Fruit fly (Drosophila melanogaster): ENCODE results near the gene CG14005.

Gene CG14005

dm6 chr2L:5801926-5802325, at the start of gene CG14005, which contains the start of gene CG7239:
TSS of gene CG14005 (minus strand) at chr2L:5801975.
TSS of gene CG7239 (plus strand) at chr2L:5802220.
- TF ChIP-seq Pif1B (GFP tag; optimal IDR thresholded peaks at IDR 0.05) (no peak), CG17806 (tag; optimal IDR thresholded peaks at IDR 0.05) (no peak), Snoo (tag; optimal IDR thresholded peaks at IDR 0.05) (no peak), CG10348 (GFP tag; IDR thresholded peaks at IDR 0.05) (no peak)

dm6 chr2L:5823704-5824103, 21.9 kb upstream of the CG14005 start, which contains the start of gene TrissinR:
TSS of gene TrissinR (plus strand) at chr2L:5824004.
- no peak; the same call in 2 of the 3 replicates for TF ChIP-seq fd96Ca (GFP tag; IDR thresholded peaks at IDR 0.05)
- TF ChIP-seq CG12605 (GFP tag; IDR thresholded peaks at IDR 0.05), result no peak
- TF ChIP-seq CG8301 (tag; optimal IDR thresholded peaks at IDR 0.05), result no peak
- TF ChIP-seq EcR (GFP tag; optimal IDR thresholded peaks at IDR 0.05), result no peak
- no peak for TF ChIP-seq rn (GFP tag; IDR thresholded peaks at IDR 0.05)
- no peak for TF ChIP-seq CG10348 (GFP tag; IDR thresholded peaks at IDR 0.05)
- no peak for TF ChIP-seq CG17806 (tag; optimal IDR thresholded peaks at IDR 0.05)
- no peak for TF ChIP-seq CG14655 (GFP tag; optimal IDR thresholded peaks at IDR 0.05)

- TF ChIP-seq CG14655 (GFP tag; optimal IDR thresholded peaks at IDR 0.05) (no peak), CG34367 (tag; optimal IDR thresholded peaks at IDR 0.05) (no peak), CG13204 (GFP tag; optimal IDR thresholded peaks at IDR 0.05) (no peak), fd96Ca (GFP tag; IDR thresholded peaks at IDR 0.05) (no peak), D1 (tag; optimal IDR thresholded peaks at IDR 0.05) (no peak), Ets98B (GFP tag; IDR thresholded peaks at IDR 0.05) (no peak), CG4496 (GFP tag; IDR thresholded peaks at IDR 0.05) (no peak), CG32121 (GFP tag; IDR thresholded peaks at IDR 0.05) (no peak), EcR (GFP tag; optimal IDR thresholded peaks at IDR 0.05) (no peak), Snoo (tag; optimal IDR thresholded peaks at IDR 0.05) (no peak), gl (tag; optimal IDR thresholded peaks at IDR 0.05) (no peak), CG8301 (tag; optimal IDR thresholded peaks at IDR 0.05) (no peak), CG10348 (GFP tag; IDR thresholded peaks at IDR 0.05) (no peak), CG12605 (GFP tag; IDR thresholded peaks at IDR 0.05) (no peak), CG8159 (tag; optimal IDR thresholded peaks at IDR 0.05) (no peak), CG15710 (tag; optimal IDR thresholded peaks at IDR 0.05) (no peak), CG17806 (tag; optimal IDR thresholded peaks at IDR 0.05) (no peak)
These were observed 19.2 kb upstream of the CG14005 start for dm6 chr2L:5820930-5821329.

- no peak for TF ChIP-seq Ets98B (GFP tag; IDR thresholded peaks at IDR 0.05)
- TF ChIP-seq CG17806 (tag; optimal IDR thresholded peaks at IDR 0.05), result no peak
- TF ChIP-seq CG8301 (tag; optimal IDR thresholded peaks at IDR 0.05), result no peak
- no peak for TF ChIP-seq CG13204 (GFP tag; optimal IDR thresholded peaks at IDR 0.05)
- TF ChIP-seq CG32121 (GFP tag; IDR thresholded peaks at IDR 0.05), result no peak
- TF ChIP-seq CG34367 (tag; optimal IDR thresholded peaks at IDR 0.05), result no peak
- TF ChIP-seq CG4496 (GFP tag; IDR thresholded peaks at IDR 0.05), result no peak
- no peak for TF ChIP-seq CG15710 (tag; optimal IDR thresholded peaks at IDR 0.05)
- no peak for TF ChIP-seq CG12605 (GFP tag; IDR thresholded peaks at IDR 0.05)
- TF ChIP-seq Pif1A (GFP tag; optimal IDR thresholded peaks at IDR 0.05), result no peak
- TF ChIP-seq gl (tag; optimal IDR thresholded peaks at IDR 0.05), result no peak
These were observed 16.6 kb upstream of the CG14005 start, which contains the start of gene COX6CL for dm6 chr2L:5818343-5818742. TSS of gene COX6CL (minus strand) at chr2L:5818443.

- TF ChIP-seq D1 (tag; optimal IDR thresholded peaks at IDR 0.05) (no peak), fd96Ca (GFP tag; IDR thresholded peaks at IDR 0.05) (no peak), gl (tag; optimal IDR thresholded peaks at IDR 0.05) (no peak), CG9948 (tag; optimal IDR thresholded peaks at IDR 0.05) (no peak), Snoo (tag; optimal IDR thresholded peaks at IDR 0.05) (no peak), CG32121 (GFP tag; IDR thresholded peaks at IDR 0.05) (no peak), EcR (GFP tag; optimal IDR thresholded peaks at IDR 0.05) (no peak), CG4496 (GFP tag; IDR thresholded peaks at IDR 0.05) (no peak), CG12605 (GFP tag; IDR thresholded peaks at IDR 0.05) (no peak), Pif1B (GFP tag; optimal IDR thresholded peaks at IDR 0.05) (no peak), Ets98B (GFP tag; IDR thresholded peaks at IDR 0.05) (no peak), CG8301 (tag; optimal IDR thresholded peaks at IDR 0.05) (no peak), CG14655 (GFP tag; optimal IDR thresholded peaks at IDR 0.05) (no peak), CG8159 (tag; optimal IDR thresholded peaks at IDR 0.05) (no peak)
These were observed 9.5 kb upstream of the CG14005 start, which contains the start of gene CG43307 for dm6 chr2L:5811274-5811673. TSS of gene CG43307 (plus strand) at chr2L:5811574.

- TF ChIP-seq EcR (GFP tag; optimal IDR thresholded peaks at IDR 0.05) (peak; percentile 90), CG12605 (GFP tag; IDR thresholded peaks at IDR 0.05) (0 out of 2 replicates have a peak, but pooled peaks have one; percentile 35), CG34367 (tag; optimal IDR thresholded peaks at IDR 0.05) (no peak)
These were observed 3.5 kb upstream of the CG14005 start, which contains the start of gene CG11034 for dm6 chr2L:5805091-5805817. TSS of gene CG11034 (plus strand) at chr2L:5805395.

dm6 chr2L:5804077-5804476, 2.3 kb upstream of the CG14005 start:
- peak; percentile 15 for TF ChIP-seq CG8301 (tag; optimal IDR thresholded peaks at IDR 0.05)
- no peak for TF ChIP-seq CG14655 (GFP tag; optimal IDR thresholded peaks at IDR 0.05)
- no peak for TF ChIP-seq CG15710 (tag; optimal IDR thresholded peaks at IDR 0.05)
- no peak for TF ChIP-seq CG8159 (tag; optimal IDR thresholded peaks at IDR 0.05)
- no peak for TF ChIP-seq CG12605 (GFP tag; IDR thresholded peaks at IDR 0.05)
- no peak for TF ChIP-seq D1 (tag; optimal IDR thresholded peaks at IDR 0.05)
